Fruit fly (Drosophila melanogaster): ENCODE measurements around the gene CG31391.
A peak's percentile ranks its signal among the peaks of the same experiment; 100 is the strongest.

Gene CG31391

dm6 chr3R:10688835-10689234, 16.0 kb downstream of the CG31391 start:
- TF ChIP-seq cnc (optimal IDR thresholded peaks at IDR 0.05), result no peak
- no peak for TF ChIP-seq CG14711 (tag; optimal IDR thresholded peaks at IDR 0.05)
- TF ChIP-seq cic (GFP tag; optimal IDR thresholded peaks at IDR 0.05), result no peak
- no peak for TF ChIP-seq CG11617 (GFP tag; optimal IDR thresholded peaks at IDR 0.05)
- no peak for TF ChIP-seq Crg-1 (GFP tag; optimal IDR thresholded peaks at IDR 0.05)
- no peak for TF ChIP-seq CG7045 (GFP tag; optimal IDR thresholded peaks at IDR 0.05)

- TF ChIP-seq Hr96 (GFP tag; optimal IDR thresholded peaks at IDR 0.05) (no peak), kay (GFP tag; ENCODE audit: borderline replicate concordance) (no peak), CG14711 (tag; optimal IDR thresholded peaks at IDR 0.05) (no peak), CG5204 (GFP tag; optimal IDR thresholded peaks at IDR 0.05) (no peak), CG33017 (tag; optimal IDR thresholded peaks at IDR 0.05) (no peak), toe (GFP tag; optimal IDR thresholded peaks at IDR 0.05) (no peak)
These were observed 16.7 kb downstream of the CG31391 start for dm6 chr3R:10688160-10688559.

- TF ChIP-seq CG1620 (GFP tag; optimal IDR thresholded peaks at IDR 0.05), result no peak
- no peak for TF ChIP-seq CG5204 (GFP tag; optimal IDR thresholded peaks at IDR 0.05)
- no peak for TF ChIP-seq CG7101 (tag; optimal IDR thresholded peaks at IDR 0.05)
- TF ChIP-seq toe (GFP tag; optimal IDR thresholded peaks at IDR 0.05), result no peak
- no peak for TF ChIP-seq Clk (GFP tag; optimal IDR thresholded peaks at IDR 0.05)
- no peak for TF ChIP-seq cic (GFP tag; optimal IDR thresholded peaks at IDR 0.05)
- no peak for TF ChIP-seq cnc (optimal IDR thresholded peaks at IDR 0.05)
- TF ChIP-seq CG33017 (tag; optimal IDR thresholded peaks at IDR 0.05), result no peak
- no peak for TF ChIP-seq Hr96 (GFP tag; optimal IDR thresholded peaks at IDR 0.05)
- TF ChIP-seq CG14711 (tag; optimal IDR thresholded peaks at IDR 0.05), result no peak
- no peak for TF ChIP-seq Mnt (GFP tag; optimal IDR thresholded peaks at IDR 0.05)
- TF ChIP-seq pad (GFP tag; optimal IDR thresholded peaks at IDR 0.05), result no peak
- TF ChIP-seq kay (GFP tag; ENCODE audit: borderline replicate concordance), result no peak
- no peak for TF ChIP-seq tj (GFP tag; optimal IDR thresholded peaks at IDR 0.05)
These were observed 17.6 kb downstream of the CG31391 start for dm6 chr3R:10687312-10687711.

- no peak for TF ChIP-seq toe (GFP tag; optimal IDR thresholded peaks at IDR 0.05)
- no peak for TF ChIP-seq ovo (GFP tag; optimal IDR thresholded peaks at IDR 0.05)
- no peak for TF ChIP-seq CG12768 (GFP tag; optimal IDR thresholded peaks at IDR 0.05)
- no peak for TF ChIP-seq pad (GFP tag; optimal IDR thresholded peaks at IDR 0.05)
- TF ChIP-seq CG5204 (GFP tag; optimal IDR thresholded peaks at IDR 0.05), result no peak
- no peak for TF ChIP-seq Mnt (GFP tag; optimal IDR thresholded peaks at IDR 0.05)
- TF ChIP-seq Clk (GFP tag; optimal IDR thresholded peaks at IDR 0.05), result no peak
- TF ChIP-seq CG7045 (GFP tag; optimal IDR thresholded peaks at IDR 0.05), result no peak
- TF ChIP-seq CG33017 (tag; optimal IDR thresholded peaks at IDR 0.05), result no peak
- no peak for TF ChIP-seq CG1620 (GFP tag; optimal IDR thresholded peaks at IDR 0.05)
- no peak for TF ChIP-seq bab1 (GFP tag; optimal IDR thresholded peaks at IDR 0.05)
- no peak for TF ChIP-seq CG11617 (GFP tag; optimal IDR thresholded peaks at IDR 0.05)
- TF ChIP-seq CG7101 (tag; optimal IDR thresholded peaks at IDR 0.05), result no peak
- TF ChIP-seq kay (GFP tag; ENCODE audit: borderline replicate concordance), result no peak
- no peak for TF ChIP-seq CG14711 (tag; optimal IDR thresholded peaks at IDR 0.05)
- TF ChIP-seq Crg-1 (GFP tag; optimal IDR thresholded peaks at IDR 0.05), result no peak
- TF ChIP-seq Hr96 (GFP tag; optimal IDR thresholded peaks at IDR 0.05), result no peak
These were observed 18.4 kb downstream of the CG31391 start, which contains the start of gene Skel for dm6 chr3R:10686307-10687094. TSS of gene Skel (plus strand) at chr3R:10686943.

- no peak for TF ChIP-seq CG11617 (GFP tag; optimal IDR thresholded peaks at IDR 0.05)
- no peak for TF ChIP-seq cnc (optimal IDR thresholded peaks at IDR 0.05)
- TF ChIP-seq CG12768 (GFP tag; optimal IDR thresholded peaks at IDR 0.05), result no peak
- no peak for TF ChIP-seq tj (GFP tag; optimal IDR thresholded peaks at IDR 0.05)
- TF ChIP-seq cic (GFP tag; optimal IDR thresholded peaks at IDR 0.05), result no peak
- TF ChIP-seq CG1620 (GFP tag; optimal IDR thresholded peaks at IDR 0.05), result no peak
- no peak for TF ChIP-seq kay (GFP tag; ENCODE audit: borderline replicate concordance)
- TF ChIP-seq CG7101 (tag; optimal IDR thresholded peaks at IDR 0.05), result no peak
- no peak for TF ChIP-seq ovo (GFP tag; optimal IDR thresholded peaks at IDR 0.05)
- TF ChIP-seq bab1 (GFP tag; optimal IDR thresholded peaks at IDR 0.05), result no peak
- TF ChIP-seq Mnt (GFP tag; optimal IDR thresholded peaks at IDR 0.05), result no peak
- no peak for TF ChIP-seq Crg-1 (GFP tag; optimal IDR thresholded peaks at IDR 0.05)
- TF ChIP-seq toe (GFP tag; optimal IDR thresholded peaks at IDR 0.05), result no peak
These were observed 20.6 kb downstream of the CG31391 start for dm6 chr3R:10684284-10684683.

dm6 chr3R:10683226-10683625, 21.6 kb downstream of the CG31391 start:
- peak; percentile 29 for TF ChIP-seq tj (GFP tag; optimal IDR thresholded peaks at IDR 0.05)
- no peak for TF ChIP-seq pad (GFP tag; optimal IDR thresholded peaks at IDR 0.05)

dm6 chr3R:10681682-10681962, 23.3 kb downstream of the CG31391 start:
- no peak for TF ChIP-seq kay (GFP tag; ENCODE audit: borderline replicate concordance)
- TF ChIP-seq Clk (GFP tag; optimal IDR thresholded peaks at IDR 0.05), result no peak
- peak; percentile 90 for TF ChIP-seq pad (GFP tag; optimal IDR thresholded peaks at IDR 0.05)
- no peak for TF ChIP-seq cic (GFP tag; optimal IDR thresholded peaks at IDR 0.05)
